Worm (Caenorhabditis elegans) whole organism, young adult: ENCODE measurements around the gene F26F4.5.

Source experiments
- B0035.1 ChIP-seq: sonication (generic microtip); optimal IDR thresholded peaks from 2 replicates; lab custom pipeline; 2016; ENCODE audit warnings: missing genetic modification characterization, mild to moderate bottlenecking, missing compliant biosample characterization, missing genotype, missing genetic modification reagents
- B0261.1 ChIP-seq: sonication (generic microtip); optimal IDR thresholded peaks from 2 replicates; lab custom pipeline; 2016; ENCODE audit warnings: mild to moderate bottlenecking, missing genetic modification characterization, moderate library complexity, missing compliant biosample characterization
- D2030.7 ChIP-seq: fragments of 200-800 bp; sonication (Bioruptor generic); IDR thresholded peaks from 2 replicates; pipeline ENCODE4 v1.3.6; 2022; ENCODE audit warnings: missing genetic modification reagents, missing genetic modification characterization, missing compliant biosample characterization
- F10E7.11 ChIP-seq: sonication (generic microtip); optimal IDR thresholded peaks from 2 replicates; lab custom pipeline; 2017; ENCODE audit warnings: mild to moderate bottlenecking, missing genetic modification characterization, moderate library complexity, missing compliant biosample characterization
- F37B4.10 ChIP-seq: fragments of 200-800 bp; sonication (Bioruptor generic); IDR thresholded peaks from 2 replicates; pipeline ENCODE4 v1.3.6; 2022; ENCODE audit warnings: missing genetic modification characterization, missing compliant biosample characterization
- F49E8.2 ChIP-seq: sonication (generic microtip); optimal IDR thresholded peaks from 3 replicates; lab custom pipeline; 2017; ENCODE audit warnings: missing genetic modification characterization, mild to moderate bottlenecking, missing compliant biosample characterization, antibody characterized with exemption, moderate library complexity; ENCODE audit not compliant: insufficient read depth
- F52B5.7 ChIP-seq: sonication (generic microtip); optimal IDR thresholded peaks from 2 replicates; lab custom pipeline; 2016; ENCODE audit warnings: mild to moderate bottlenecking, missing genetic modification characterization, missing compliant biosample characterization
- F57A8.1 ChIP-seq: fragments of 200-800 bp; sonication (Bioruptor generic); optimal IDR thresholded peaks from 2 replicates; lab custom pipeline; 2018; ENCODE audit warnings: mild to moderate bottlenecking, missing genetic modification characterization, moderate library complexity, missing compliant biosample characterization
- K12H6.12 ChIP-seq: fragments of 200-800 bp; sonication (Bioruptor generic); optimal IDR thresholded peaks from 2 replicates; lab custom pipeline; 2018; ENCODE audit warnings: mild to moderate bottlenecking, missing genetic modification characterization, missing compliant biosample characterization
- T07F8.4 ChIP-seq: sonication (generic microtip); optimal IDR thresholded peaks from 2 replicates; lab custom pipeline; 2016; ENCODE audit warnings: mild to moderate bottlenecking, missing genetic modification characterization, moderate library complexity, missing compliant biosample characterization
- Y53G8AR.9 ChIP-seq: fragments of 200-800 bp; sonication (Bioruptor generic); conservative IDR thresholded peaks from 2 replicates; pipeline ENCODE4 v1.3.6; 2022; ENCODE audit warnings: missing genetic modification reagents, missing genetic modification characterization, missing compliant biosample characterization
- ama-1 ChIP-seq, 3 experiments: fragments of 150-350 bp in 1 of 3; sonication (generic microtip) in 2 of 3; optimal IDR thresholded peaks; 2 replicates each; lab custom pipeline; 2014 to 2018; ENCODE audit warnings: missing biosample characterization in 2 of 3, missing genetic modification characterization in 2 of 3, missing genetic modification reagents in 2 of 3
- atf-7 ChIP-seq: sonication (generic microtip); optimal IDR thresholded peaks from 2 replicates; lab custom pipeline; 2017; ENCODE audit warnings: mild to moderate bottlenecking, missing genetic modification characterization, missing compliant biosample characterization
- attf-6 ChIP-seq: fragments of 200-800 bp; sonication (Bioruptor generic); IDR thresholded peaks from 2 replicates; pipeline ENCODE4 v1.3.6; 2022; ENCODE audit warnings: missing genetic modification reagents, missing genetic modification characterization, missing compliant biosample characterization
- bed-1 ChIP-seq: fragments of 200-800 bp; sonication (Bioruptor generic); IDR thresholded peaks from 2 replicates; pipeline ENCODE4 v1.3.6; 2022; ENCODE audit warnings: missing genetic modification reagents, missing genetic modification characterization, missing compliant biosample characterization
- cebp-2 ChIP-seq: fragments of 200-800 bp; sonication (Bioruptor generic); IDR thresholded peaks from 2 replicates; pipeline ENCODE4 v1.3.6; 2022; ENCODE audit warnings: missing genetic modification characterization, missing compliant biosample characterization
- ceh-100 ChIP-seq: fragments of 200-800 bp; sonication (Bioruptor generic); IDR thresholded peaks from 2 replicates; pipeline ENCODE4 v1.3.6; 2022; ENCODE audit warnings: missing genetic modification reagents, missing genetic modification characterization, missing compliant biosample characterization
- ceh-27 ChIP-seq: fragments of 200-800 bp; sonication (Bioruptor generic); optimal IDR thresholded peaks from 2 replicates; lab custom pipeline; 2018; ENCODE audit warnings: mild to moderate bottlenecking, missing genetic modification characterization, moderate library complexity, missing compliant biosample characterization
- die-1 ChIP-seq: sonication (generic microtip); optimal IDR thresholded peaks from 2 replicates; lab custom pipeline; 2016; ENCODE audit warnings: missing genotype, mild to moderate bottlenecking, missing genetic modification characterization, missing compliant biosample characterization
- dox-1 ChIP-seq: fragments of 200-800 bp; sonication (Bioruptor generic); IDR thresholded peaks from 2 replicates; pipeline ENCODE4 v1.3.6; 2022; ENCODE audit warnings: missing genetic modification reagents, missing genetic modification characterization, missing compliant biosample characterization
- dpl-1 ChIP-seq: fragments of 150-350 bp; optimal IDR thresholded peaks from 2 replicates; lab custom pipeline; 2014; ENCODE audit warnings: missing biosample characterization, missing genetic modification reagents, missing genetic modification characterization
- efl-1 ChIP-seq: fragments of 150-350 bp; optimal IDR thresholded peaks from 2 replicates; lab custom pipeline; 2014; ENCODE audit warnings: missing biosample characterization, missing genetic modification reagents, missing genetic modification characterization
- ekl-4 ChIP-seq: fragments of 200-800 bp; sonication (Bioruptor generic); IDR thresholded peaks from 2 replicates; pipeline ENCODE4 v1.3.6; 2022; ENCODE audit warnings: missing genetic modification reagents, missing genetic modification characterization, missing compliant biosample characterization
- ets-4 ChIP-seq: fragments of 200-800 bp; sonication (Bioruptor generic); optimal IDR thresholded peaks from 2 replicates; lab custom pipeline; 2018; ENCODE audit warnings: mild to moderate bottlenecking, missing genetic modification characterization, missing compliant biosample characterization
- fkh-3 ChIP-seq: sonication (generic microtip); optimal IDR thresholded peaks from 2 replicates; lab custom pipeline; 2016; ENCODE audit warnings: mild to moderate bottlenecking, missing genetic modification characterization, missing compliant biosample characterization
- him-1 ChIP-seq: sonication (generic microtip); optimal IDR thresholded peaks from 2 replicates; lab custom pipeline; 2016; ENCODE audit warnings: missing genotype, missing genetic modification reagents, missing genetic modification characterization, missing compliant biosample characterization
- hrde-1 ChIP-seq: sonication (generic microtip); optimal IDR thresholded peaks from 2 replicates; lab custom pipeline; 2016; ENCODE audit warnings: missing genetic modification characterization, mild to moderate bottlenecking, missing compliant biosample characterization, moderate library complexity, missing genotype, missing genetic modification reagents, borderline replicate concordance
- let-526 ChIP-seq: fragments of 200-800 bp; sonication (Bioruptor generic); IDR thresholded peaks from 2 replicates; pipeline ENCODE4 v1.3.6; 2022; ENCODE audit warnings: missing genetic modification reagents, missing genetic modification characterization, missing compliant biosample characterization
- lir-1 ChIP-seq: fragments of 200-800 bp; sonication (Bioruptor generic); conservative IDR thresholded peaks from 2 replicates; pipeline ENCODE4 v1.3.6; 2022; ENCODE audit warnings: missing genetic modification reagents, missing genetic modification characterization, missing compliant biosample characterization
- lsy-27 ChIP-seq: sonication (generic microtip); optimal IDR thresholded peaks from 2 replicates; lab custom pipeline; 2017; ENCODE audit warnings: missing genetic modification characterization, mild to moderate bottlenecking, missing compliant biosample characterization, antibody characterized with exemption, missing genotype, borderline replicate concordance; ENCODE audit not compliant: insufficient read depth
- madf-10 ChIP-seq: sonication (generic microtip); optimal IDR thresholded peaks from 2 replicates; lab custom pipeline; 2016; ENCODE audit warnings: mild to moderate bottlenecking, missing genetic modification characterization, missing compliant biosample characterization
- madf-3 ChIP-seq: fragments of 200-800 bp; sonication (Bioruptor generic); IDR thresholded peaks from 2 replicates; pipeline ENCODE4 v1.3.6; 2022; ENCODE audit warnings: missing genetic modification reagents, missing genetic modification characterization, missing compliant biosample characterization
- madf-8 ChIP-seq: fragments of 200-800 bp; sonication (Bioruptor generic); conservative IDR thresholded peaks from 2 replicates; pipeline ENCODE4 v1.3.6; 2022; ENCODE audit warnings: missing genetic modification reagents, missing genetic modification characterization, missing compliant biosample characterization
- mcd-1 ChIP-seq: fragments of 200-800 bp; sonication (Bioruptor generic); IDR thresholded peaks from 2 replicates; pipeline ENCODE4 v1.3.6; 2022; ENCODE audit warnings: missing genetic modification reagents, missing genetic modification characterization, missing compliant biosample characterization
- nfya-1 ChIP-seq: sonication (generic microtip); optimal IDR thresholded peaks from 2 replicates; lab custom pipeline; 2017; ENCODE audit warnings: antibody characterized with exemption, missing compliant biosample characterization, missing genetic modification characterization, borderline replicate concordance; ENCODE audit not compliant: insufficient read depth
- nhr-179 ChIP-seq: sonication (generic microtip); optimal IDR thresholded peaks from 2 replicates; lab custom pipeline; 2016; ENCODE audit warnings: mild to moderate bottlenecking, missing genetic modification characterization, missing compliant biosample characterization
- nhr-90 ChIP-seq: sonication (generic microtip); optimal IDR thresholded peaks from 2 replicates; lab custom pipeline; 2016; ENCODE audit warnings: missing genotype, mild to moderate bottlenecking, missing genetic modification characterization, missing compliant biosample characterization
- rcor-1 ChIP-seq: fragments of 200-800 bp; sonication (Bioruptor generic); IDR thresholded peaks from 2 replicates; pipeline ENCODE4 v1.3.6; 2022; ENCODE audit warnings: missing genetic modification reagents, missing genetic modification characterization, missing compliant biosample characterization
- sptf-2 ChIP-seq: fragments of 200-800 bp; sonication (Bioruptor generic); optimal IDR thresholded peaks from 2 replicates; lab custom pipeline; 2018; ENCODE audit warnings: mild to moderate bottlenecking, missing genetic modification characterization, missing compliant biosample characterization
- tbx-9 ChIP-seq: sonication (generic microtip); optimal IDR thresholded peaks from 2 replicates; lab custom pipeline; 2016; ENCODE audit warnings: borderline replicate concordance, missing genetic modification characterization, inconsistent platforms, missing compliant biosample characterization
- tlf-1 ChIP-seq: fragments of 200-800 bp; sonication (Bioruptor generic); optimal IDR thresholded peaks from 2 replicates; lab custom pipeline; 2018; ENCODE audit warnings: mild to moderate bottlenecking, missing genetic modification characterization, missing compliant biosample characterization
- unc-130 ChIP-seq: sonication (generic microtip); optimal IDR thresholded peaks from 2 replicates; lab custom pipeline; 2016; ENCODE audit warnings: missing genetic modification reagents, missing genetic modification characterization, missing compliant biosample characterization
- ztf-28 ChIP-seq: fragments of 200-800 bp; sonication (Bioruptor generic); IDR thresholded peaks from 2 replicates; pipeline ENCODE4 v1.3.6; 2022; ENCODE audit warnings: missing genetic modification reagents, missing genetic modification characterization, missing compliant biosample characterization

F26F4.5 gene

DNA sequence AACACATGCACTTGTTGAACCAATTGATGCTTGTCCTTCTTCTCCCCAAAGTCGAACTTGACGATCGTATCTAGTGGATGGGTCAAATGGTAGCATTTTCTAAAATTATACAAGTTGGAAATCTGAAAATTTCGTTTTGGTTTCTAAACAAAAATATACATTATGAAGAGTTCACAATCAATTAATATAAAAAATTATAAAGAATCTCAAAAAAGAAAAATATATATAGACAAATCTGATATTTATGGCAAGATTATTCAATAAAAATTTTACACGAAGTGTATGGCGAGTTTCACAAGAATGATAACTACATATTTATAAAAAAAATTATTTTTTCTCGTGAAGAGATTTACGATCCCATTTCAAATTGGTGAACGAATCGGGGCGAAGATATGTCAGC lies 29.2 kb upstream of the F26F4.5 start, which contains the start of gene ula-1:
TSS of gene ula-1 (minus strand) at position 101 of the 400 bp plus-strand sequence.
- TF ChIP-seq nhr-90 (tag; lab: Kevin White, UChicago) (no peak), B0035.1 (tag; lab: Kevin White, UChicago) (no peak), sptf-2 (GFP tag; lab: Kevin White, UChicago) (no peak), F52B5.7 (no peak)

DNA sequence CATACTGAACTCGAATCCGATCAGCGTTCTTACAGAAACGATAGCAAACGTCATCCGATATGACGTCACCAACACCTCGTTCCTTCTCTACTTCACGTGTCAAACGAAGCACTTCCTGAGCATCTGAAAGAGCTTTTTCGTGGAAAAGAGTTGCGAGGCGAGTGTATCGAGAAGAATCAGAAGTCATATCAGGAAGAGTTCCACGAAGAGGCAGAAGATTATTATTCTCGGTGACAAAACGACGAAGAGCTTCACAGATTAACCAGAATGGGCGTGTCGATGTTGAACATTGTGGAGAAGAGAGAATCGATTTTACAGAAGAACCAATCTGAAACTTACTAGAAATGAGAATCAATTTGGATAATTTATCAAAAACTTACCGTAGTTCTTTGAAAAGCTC lies 27.9 kb upstream of the F26F4.5 start:
- no peak for TF ChIP-seq T07F8.4 (tag; lab: Kevin White, UChicago)
- TF ChIP-seq tlf-1 (GFP tag; lab: Kevin White, UChicago) = no peak
- TF ChIP-seq sptf-2 (GFP tag; lab: Kevin White, UChicago) = no peak
- no peak for TF ChIP-seq efl-1 (GFP tag; lab: Kevin White, UChicago)
- no peak for TF ChIP-seq unc-130 (GFP tag; lab: Kevin White, UChicago)
- no peak for TF ChIP-seq madf-10 (tag; lab: Kevin White, UChicago)
- no peak for TF ChIP-seq fkh-3
- no peak for TF ChIP-seq attf-6
- TF ChIP-seq tbx-9 (tag; lab: Kevin White, UChicago) = no peak
- TF ChIP-seq madf-3 = no peak
- TF ChIP-seq F52B5.7 = no peak
- no peak for TF ChIP-seq nhr-179
- TF ChIP-seq bed-1 (GFP tag; lab: Robert Waterston, UW) = no peak
- TF ChIP-seq ceh-27 (GFP tag; lab: Kevin White, UChicago) = no peak
- TF ChIP-seq ztf-28 (GFP tag; lab: Robert Waterston, UW) = no peak
- TF ChIP-seq Y53G8AR.9 (GFP tag; lab: Robert Waterston, UW) = no peak

- TF ChIP-seq cebp-2 = no peak
- TF ChIP-seq mcd-1 (GFP tag; lab: Robert Waterston, UW) = 0 out of 2 replicates have a peak, but pooled peaks have one; percentile 30
- TF ChIP-seq ama-1 (optimal IDR thresholded peaks at IDR 0.05; lab: Kevin White, UChicago) = no peak
- no peak for TF ChIP-seq ama-1 (GFP tag; optimal IDR thresholded peaks at IDR 0.05; lab: Kevin White, UChicago)
- TF ChIP-seq him-1 = no peak
- TF ChIP-seq F37B4.10 (GFP tag; lab: Robert Waterston, UW) = no peak
- TF ChIP-seq nhr-90 (tag; lab: Kevin White, UChicago) = no peak
- no peak for TF ChIP-seq atf-7 (tag; lab: Kevin White, UChicago)
- TF ChIP-seq F57A8.1 (GFP tag; lab: Kevin White, UChicago) = no peak
- no peak for TF ChIP-seq ceh-100 (GFP tag; lab: Robert Waterston, UW)
- TF ChIP-seq ekl-4 (GFP tag; lab: Robert Waterston, UW) = no peak
- TF ChIP-seq D2030.7 = 0 out of 2 replicates have a peak, but pooled peaks have one; percentile 17
- TF ChIP-seq dpl-1 = peak; percentile 78
- no peak for TF ChIP-seq madf-8
- no peak for TF ChIP-seq lsy-27
- no peak for TF ChIP-seq B0261.1 (tag; lab: Kevin White, UChicago)
- no peak for TF ChIP-seq ets-4 (GFP tag; lab: Kevin White, UChicago)
- TF ChIP-seq F10E7.11 = no peak
- TF ChIP-seq madf-10 (tag; lab: Kevin White, UChicago) = no peak
- TF ChIP-seq let-526 (GFP tag; lab: Robert Waterston, UW) = no peak
- peak; percentile 71; the same call in 1 of the 2 replicates for TF ChIP-seq ztf-28 (GFP tag; lab: Robert Waterston, UW)
- TF ChIP-seq fkh-3 = no peak
- TF ChIP-seq dox-1 (GFP tag; lab: Robert Waterston, UW) = no peak
- no peak for TF ChIP-seq die-1 (tag; lab: Kevin White, UChicago)
- no peak for TF ChIP-seq hrde-1 (tag; lab: Kevin White, UChicago)
- TF ChIP-seq nfya-1 (tag; lab: Kevin White, UChicago) = no peak
- no peak for TF ChIP-seq lir-1
- no peak for TF ChIP-seq rcor-1 (GFP tag; lab: Robert Waterston, UW)
- TF ChIP-seq ceh-27 (GFP tag; lab: Kevin White, UChicago) = no peak
- TF ChIP-seq K12H6.12 = no peak
- no peak for TF ChIP-seq F49E8.2
Observed at ce11 chrIII:4917960-4918712, 27.1 kb upstream of the F26F4.5 start, which contains the start of gene rpb-8. Gene rpb-8 (minus strand): TSS chrIII:4918008.
